Worm (Caenorhabditis elegans) whole organism, mixed stage, embryonic: Measurements from ENCODE around the gene Y59C2A.3.

Source experiments
- M03D4.4 ChIP-seq: sonication (generic microtip); optimal IDR thresholded peaks from 2 replicates; lab custom pipeline; 2017; ENCODE audit warnings: mild to moderate bottlenecking, missing genetic modification characterization, missing compliant biosample characterization
- bed-3 ChIP-seq: fragments of 200-800 bp; sonication (Bioruptor generic); optimal IDR thresholded peaks from 3 replicates; lab custom pipeline; 2018; ENCODE audit warnings: mild to moderate bottlenecking, missing genetic modification characterization, moderate library complexity, missing compliant biosample characterization
- blmp-1 ChIP-seq: fragments of 150-350 bp; optimal IDR thresholded peaks from 2 replicates; lab custom pipeline; 2014; ENCODE audit warnings: missing biosample characterization, missing genetic modification characterization
- ceh-39 ChIP-seq: fragments of 150-350 bp; optimal IDR thresholded peaks from 2 replicates; lab custom pipeline; 2014; ENCODE audit warnings: missing biosample characterization, missing genetic modification characterization
- ceh-43 ChIP-seq: fragments of 200-800 bp; sonication (Bioruptor generic); optimal IDR thresholded peaks from 2 replicates; lab custom pipeline; 2018; ENCODE audit warnings: mild to moderate bottlenecking, missing genetic modification characterization, moderate library complexity, missing compliant biosample characterization
- ceh-83 ChIP-seq: fragments of 200-800 bp; sonication (Bioruptor generic); optimal IDR thresholded peaks from 2 replicates; lab custom pipeline; 2018; ENCODE audit warnings: mild to moderate bottlenecking, missing genetic modification characterization, missing compliant biosample characterization
- elt-1 ChIP-seq: sonication (generic microtip); optimal IDR thresholded peaks from 2 replicates; lab custom pipeline; 2017; ENCODE audit warnings: missing genetic modification characterization, mild to moderate bottlenecking, missing compliant biosample characterization, antibody characterized with exemption, moderate library complexity, borderline replicate concordance; ENCODE audit not compliant: insufficient read depth
- elt-3 ChIP-seq: fragments of 150-350 bp; optimal IDR thresholded peaks from 2 replicates; lab custom pipeline; 2014; ENCODE audit warnings: missing biosample characterization, missing genetic modification characterization
- ham-2 ChIP-seq: fragments of 200-800 bp; sonication (Bioruptor generic); optimal IDR thresholded peaks from 2 replicates; lab custom pipeline; 2018; ENCODE audit warnings: mild to moderate bottlenecking, missing genetic modification characterization, missing compliant biosample characterization
- hlh-1 ChIP-seq: fragments of 150-350 bp; optimal IDR thresholded peaks from 2 replicates; lab custom pipeline; 2014; ENCODE audit warnings: missing biosample characterization, missing genetic modification reagents, missing genetic modification characterization
- lin-13 ChIP-seq: fragments of 150-350 bp; optimal IDR thresholded peaks from 2 replicates; lab custom pipeline; 2014; ENCODE audit warnings: missing biosample characterization, missing genetic modification characterization
- lin-32 ChIP-seq: fragments of 200-800 bp; sonication (Bioruptor generic); optimal IDR thresholded peaks from 2 replicates; lab custom pipeline; 2018; ENCODE audit warnings: mild to moderate bottlenecking, missing genetic modification characterization, missing compliant biosample characterization
- lsy-2 ChIP-seq: fragments of 150-350 bp; optimal IDR thresholded peaks from 2 replicates; lab custom pipeline; 2014; ENCODE audit warnings: missing biosample characterization, missing genetic modification characterization
- mab-5 ChIP-seq: fragments of 150-350 bp; optimal IDR thresholded peaks from 2 replicates; lab custom pipeline; 2014; ENCODE audit warnings: missing biosample characterization, missing genetic modification characterization
- mep-1 ChIP-seq: fragments of 150-350 bp; optimal IDR thresholded peaks from 2 replicates; lab custom pipeline; 2017; ENCODE audit warnings: missing biosample characterization, missing genetic modification reagents, missing genetic modification characterization, inconsistent platforms
- mls-2 ChIP-seq: sonication (generic microtip); optimal IDR thresholded peaks from 2 replicates; lab custom pipeline; 2016; ENCODE audit warnings: mild to moderate bottlenecking, missing genetic modification characterization, moderate library complexity, missing compliant biosample characterization
- nhr-12 ChIP-seq: fragments of 150-350 bp; optimal IDR thresholded peaks from 2 replicates; lab custom pipeline; 2014; ENCODE audit warnings: missing biosample characterization, missing genetic modification characterization
- nhr-2 ChIP-seq: fragments of 150-350 bp; optimal IDR thresholded peaks from 2 replicates; lab custom pipeline; 2014; ENCODE audit warnings: missing biosample characterization, missing genetic modification characterization
- nhr-76 ChIP-seq: sonication (generic microtip); optimal IDR thresholded peaks from 2 replicates; lab custom pipeline; 2017; ENCODE audit warnings: missing biosample characterization, missing genetic modification characterization
- sem-2 ChIP-seq: fragments of 200-800 bp; sonication (Bioruptor generic); optimal IDR thresholded peaks from 2 replicates; lab custom pipeline; 2018; ENCODE audit warnings: mild to moderate bottlenecking, missing genetic modification characterization, missing compliant biosample characterization
- snpc-4 ChIP-seq: fragments of 150-350 bp; optimal IDR thresholded peaks from 2 replicates; lab custom pipeline; 2014; ENCODE audit warnings: missing biosample characterization, missing genetic modification characterization
- sptf-1 ChIP-seq: sonication (generic microtip); optimal IDR thresholded peaks from 2 replicates; lab custom pipeline; 2017; ENCODE audit warnings: mild to moderate bottlenecking, missing genetic modification characterization, moderate library complexity, missing compliant biosample characterization
- tbx-8 ChIP-seq: fragments of 200-800 bp; sonication (Bioruptor generic); optimal IDR thresholded peaks from 2 replicates; lab custom pipeline; 2018; ENCODE audit warnings: mild to moderate bottlenecking, missing genetic modification characterization, moderate library complexity, missing compliant biosample characterization
- unc-120 ChIP-seq: sonication (generic microtip); optimal IDR thresholded peaks from 2 replicates; lab custom pipeline; 2017; ENCODE audit warnings: missing genetic modification characterization, missing compliant biosample characterization; ENCODE audit not compliant: poor library complexity, severe bottlenecking
- unc-62 ChIP-seq: fragments of 150-350 bp; optimal IDR thresholded peaks from 2 replicates; lab custom pipeline; 2014; ENCODE audit warnings: missing biosample characterization, missing genetic modification reagents, missing genetic modification characterization
- zip-8 ChIP-seq: fragments of 150-350 bp; optimal IDR thresholded peaks from 2 replicates; lab custom pipeline; 2014; ENCODE audit warnings: missing biosample characterization, missing genetic modification characterization
- ztf-11 ChIP-seq: fragments of 150-350 bp; optimal IDR thresholded peaks from 2 replicates; lab custom pipeline; 2014; ENCODE audit warnings: missing biosample characterization, missing genetic modification characterization

Y59C2A.3 gene

ce11 chrII:2189357-2189756, 30.4 kb downstream of the Y59C2A.3 start, which contains the start of gene mtq-2:
Gene mtq-2, minus strand, starts transcription at chrII:2189457.
- TF ChIP-seq hlh-1 (tag; lab: Kevin White, UChicago), result no peak

- TF ChIP-seq hlh-1 (tag; lab: Kevin White, UChicago) (no peak), lsy-2 (tag; lab: Kevin White, UChicago) (peak; percentile 64)
Observed at ce11 chrII:2186730-2187129, 33.0 kb downstream of the Y59C2A.3 start.

DNA sequence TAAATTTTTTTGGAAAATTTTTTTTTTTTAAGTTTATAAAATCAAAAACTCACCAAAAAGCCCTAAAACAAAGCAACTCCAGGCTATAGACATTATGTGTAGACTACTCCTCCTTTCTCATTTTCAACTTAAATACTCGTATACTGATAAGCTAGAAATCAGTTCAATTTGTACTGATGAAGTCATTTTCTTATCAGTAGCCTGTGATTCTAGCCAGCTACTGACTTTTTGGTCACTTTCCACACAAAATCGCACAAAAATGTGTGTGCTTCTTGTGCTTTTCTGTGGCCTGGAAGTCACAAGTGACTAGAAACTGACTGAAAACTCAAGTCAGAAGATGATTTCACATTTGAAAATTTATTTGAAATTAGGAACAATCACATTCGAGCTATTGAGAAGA, 33.4 kb downstream of the Y59C2A.3 start, which contains the start of gene gba-2:
TSS of gene gba-2 (minus strand) at position 106 of the 400 bp plus-strand sequence.
- no peak for TF ChIP-seq ceh-39
- TF ChIP-seq bed-3 (GFP tag; lab: Kevin White, UChicago), result no peak
- TF ChIP-seq unc-120 (tag; lab: Kevin White, UChicago), result no peak

DNA sequence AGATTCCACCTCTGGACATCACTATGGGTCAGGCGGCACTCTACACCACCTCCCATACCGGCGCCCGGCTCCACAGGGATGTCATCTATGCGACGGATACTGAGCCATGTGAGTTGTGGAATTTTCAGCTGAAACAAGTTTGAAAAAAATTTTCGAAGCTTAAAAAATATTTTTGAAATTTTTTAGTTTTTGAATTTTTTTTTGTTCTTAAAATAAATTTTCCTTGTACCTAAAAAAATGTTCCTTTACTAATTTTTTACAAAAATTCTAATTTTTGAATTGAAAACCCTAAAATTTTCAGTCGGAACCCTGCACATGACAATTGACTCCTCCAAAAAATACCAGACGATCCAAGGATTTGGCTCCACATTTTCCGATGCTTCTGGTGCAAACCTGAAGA, 42.0 kb downstream of the Y59C2A.3 start:
- TF ChIP-seq elt-3 (tag; lab: Kevin White, UChicago), result no peak
- no peak for TF ChIP-seq ztf-11 (tag; lab: Kevin White, UChicago)
- TF ChIP-seq mep-1 (tag; lab: Kevin White, UChicago), result no peak

DNA sequence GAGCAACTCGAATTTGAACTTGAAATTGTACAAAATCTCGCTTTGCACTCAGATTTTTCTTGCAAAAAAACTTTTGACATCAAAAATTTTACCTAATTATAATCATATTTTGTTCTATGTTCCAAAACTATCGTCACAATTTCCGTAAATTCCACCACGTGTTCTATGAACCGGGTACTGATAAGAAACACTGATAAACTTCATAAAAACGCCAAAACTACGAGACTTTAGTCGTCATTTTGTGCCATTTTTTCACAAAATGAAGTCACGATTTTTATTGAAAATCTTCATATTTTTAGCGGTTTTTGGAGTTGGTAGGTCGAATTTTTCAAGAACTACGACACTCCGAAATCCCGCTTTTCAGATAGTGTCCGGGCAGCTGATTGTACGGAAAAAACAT, 43.0 kb downstream of the Y59C2A.3 start, which contains the start of gene gba-1:
TSS of gene gba-1 (plus strand) at position 54 of the 400 bp plus-strand sequence.
- TF ChIP-seq ham-2 (GFP tag; lab: Kevin White, UChicago) (no peak), unc-120 (tag; lab: Kevin White, UChicago) (no peak), ceh-83 (GFP tag; lab: Kevin White, UChicago) (no peak), ztf-11 (tag; lab: Kevin White, UChicago) (no peak), bed-3 (GFP tag; lab: Kevin White, UChicago) (no peak), lin-32 (GFP tag; lab: Kevin White, UChicago) (no peak), elt-1 (tag; lab: Kevin White, UChicago) (no peak), blmp-1 (tag; lab: Kevin White, UChicago) (no peak), sptf-1 (no peak), nhr-2 (tag; lab: Kevin White, UChicago) (no peak), ceh-43 (GFP tag; lab: Kevin White, UChicago) (no peak), mab-5 (tag; lab: Kevin White, UChicago) (no peak), hlh-1 (tag; lab: Kevin White, UChicago) (no peak), sem-2 (GFP tag; lab: Kevin White, UChicago) (no peak), mls-2 (no peak)
- TF ChIP-seq, all 35 proteins: peak for 0

- no peak for TF ChIP-seq nhr-12 (tag; lab: Kevin White, UChicago)
- TF ChIP-seq, all 35 proteins: peak for 0
Observed at ce11 chrII:2175367-2175766, 44.4 kb downstream of the Y59C2A.3 start, which contains the start of gene C33C12.7. Gene C33C12.7, minus strand, starts transcription at chrII:2175467.

DNA sequence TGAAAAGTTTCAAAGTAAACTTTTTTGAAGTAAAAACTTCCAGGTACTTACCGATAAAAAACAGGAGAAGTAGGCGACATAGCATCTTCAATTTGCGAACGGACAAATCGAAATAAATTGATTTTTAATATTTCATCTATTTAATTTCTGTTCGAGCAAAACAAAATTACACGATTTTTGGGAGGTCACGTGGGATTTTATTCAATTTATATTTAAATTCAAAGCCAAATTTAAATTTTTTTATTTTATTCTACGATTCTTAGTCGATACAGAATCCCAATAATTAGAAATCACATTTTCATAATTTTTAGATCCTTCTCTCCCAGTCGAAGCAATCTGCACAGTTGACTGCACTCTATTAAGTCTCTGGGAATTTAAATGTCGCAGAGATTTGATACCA, 49.6 kb downstream of the Y59C2A.3 start, which contains the start of gene C33C12.12:
TSS of gene C33C12.12 (minus strand) at position 101 of the 400 bp plus-strand sequence.
- TF ChIP-seq nhr-12 (tag; lab: Kevin White, UChicago) (no peak), M03D4.4 (tag; lab: Kevin White, UChicago) (no peak), lin-13 (no peak), mep-1 (tag; lab: Kevin White, UChicago) (no peak), ceh-83 (GFP tag; lab: Kevin White, UChicago) (no peak), mls-2 (no peak), ceh-43 (GFP tag; lab: Kevin White, UChicago) (no peak), snpc-4 (tag; lab: Kevin White, UChicago) (no peak), nhr-76 (tag; lab: Kevin White, UChicago) (no peak), tbx-8 (GFP tag; lab: Kevin White, UChicago) (no peak), zip-8 (tag; lab: Kevin White, UChicago) (no peak), unc-62 (no peak), unc-120 (tag; lab: Kevin White, UChicago) (no peak), mab-5 (tag; lab: Kevin White, UChicago) (no peak), bed-3 (GFP tag; lab: Kevin White, UChicago) (no peak)
